Fruit fly (Drosophila melanogaster) whole organism: ENCODE results near the gene wge.

Experiments
- CG8478 ChIP-seq: fragments of >200 bp; optimal IDR thresholded peaks from 2 replicates; lab custom pipeline; 2018; ENCODE audit warnings: inconsistent platforms
- Dll ChIP-seq: fragments of >200 bp; optimal IDR thresholded peaks from 2 replicates; lab custom pipeline; 2017
- pan ChIP-seq: fragments of >200 bp; optimal IDR thresholded peaks from 2 replicates; lab custom pipeline; 2017
- psq ChIP-seq: fragments of >200 bp; optimal IDR thresholded peaks from 2 replicates; lab custom pipeline; 2017
- usp ChIP-seq: fragments of >200 bp; optimal IDR thresholded peaks from 2 replicates; lab custom pipeline; 2017; ENCODE audit warnings: missing biosample characterization, missing genetic modification characterization, mixed read lengths

dm6 chr3R:22686336-22686874, 34.5 kb downstream of the wge start, which contains the start of the genes Gclm and CG17625:
- TF ChIP-seq CG8478 (no peak), usp (GFP tag; lab: Kevin White, UChicago) (no peak), Dll (no peak), psq (lab: Kevin White, UChicago) (no peak), pan (lab: Kevin White, UChicago) (no peak)
